Worm (Caenorhabditis elegans) whole organism, late embryonic: ENCODE measurements around the gene picd-1.

ENCODE experiments used
- F13H6.1 ChIP-seq: sonication (generic microtip); optimal IDR thresholded peaks from 2 replicates; lab custom pipeline; 2016; ENCODE audit warnings: missing genetic modification characterization, missing compliant biosample characterization
- K09A11.1 ChIP-seq: sonication (generic microtip); optimal IDR thresholded peaks from 2 replicates; lab custom pipeline; 2017; ENCODE audit warnings: antibody characterized with exemption, mild to moderate bottlenecking, missing genetic modification characterization, missing compliant biosample characterization; ENCODE audit not compliant: insufficient read depth
- T23F11.4 ChIP-seq: fragments of 200-800 bp; sonication (Bioruptor generic); optimal IDR thresholded peaks from 2 replicates; lab custom pipeline; 2018; ENCODE audit warnings: mild to moderate bottlenecking, missing genetic modification characterization, missing compliant biosample characterization
- Y22D7AL.16 ChIP-seq: sonication (generic microtip); optimal IDR thresholded peaks from 2 replicates; lab custom pipeline; 2016; ENCODE audit warnings: missing genetic modification characterization, missing compliant biosample characterization
- ahr-1 ChIP-seq: sonication (generic microtip); optimal IDR thresholded peaks from 2 replicates; lab custom pipeline; 2016; ENCODE audit warnings: missing genetic modification characterization, missing compliant biosample characterization
- ceh-14 ChIP-seq: sonication (generic microtip); optimal IDR thresholded peaks from 2 replicates; lab custom pipeline; 2016; ENCODE audit warnings: missing genotype, missing genetic modification characterization, missing compliant biosample characterization
- ceh-31 ChIP-seq: sonication (generic microtip); optimal IDR thresholded peaks from 2 replicates; lab custom pipeline; 2016; ENCODE audit warnings: missing genetic modification characterization, missing compliant biosample characterization
- ceh-45 ChIP-seq: fragments of 200-800 bp; sonication (Bioruptor generic); IDR thresholded peaks from 2 replicates; pipeline ENCODE4 v1.3.6; 2022; ENCODE audit warnings: missing genetic modification reagents, missing genetic modification characterization, missing compliant biosample characterization
- ceh-9 ChIP-seq: sonication (generic microtip); optimal IDR thresholded peaks from 2 replicates; lab custom pipeline; 2016; ENCODE audit warnings: mild to moderate bottlenecking, missing genetic modification characterization, inconsistent platforms, missing compliant biosample characterization
- che-1 ChIP-seq: sonication (generic microtip); optimal IDR thresholded peaks from 2 replicates; lab custom pipeline; 2016; ENCODE audit warnings: mild to moderate bottlenecking, missing genetic modification characterization, missing compliant biosample characterization
- dmd-4 ChIP-seq: sonication (generic microtip); optimal IDR thresholded peaks from 2 replicates; lab custom pipeline; 2016; ENCODE audit warnings: borderline replicate concordance, missing genetic modification characterization, missing compliant biosample characterization
- elt-2 ChIP-seq: sonication (generic microtip); optimal IDR thresholded peaks from 2 replicates; lab custom pipeline; 2016; ENCODE audit warnings: missing genetic modification reagents, missing genetic modification characterization, missing compliant biosample characterization
- eyg-1 ChIP-seq: sonication (generic microtip); optimal IDR thresholded peaks from 2 replicates; lab custom pipeline; 2016; ENCODE audit warnings: missing genotype, missing genetic modification characterization, missing compliant biosample characterization
- fax-1 ChIP-seq: sonication (generic microtip); optimal IDR thresholded peaks from 2 replicates; lab custom pipeline; 2016; ENCODE audit warnings: missing genotype, missing genetic modification characterization, missing compliant biosample characterization
- fkh-10 ChIP-seq: fragments of 150-350 bp; optimal IDR thresholded peaks from 2 replicates; lab custom pipeline; 2014; ENCODE audit warnings: missing biosample characterization, missing genetic modification reagents, missing genetic modification characterization
- fkh-6 ChIP-seq: sonication (generic microtip); optimal IDR thresholded peaks from 2 replicates; lab custom pipeline; 2016; ENCODE audit warnings: missing genetic modification characterization, missing compliant biosample characterization
- gmeb-2 ChIP-seq: sonication (generic microtip); optimal IDR thresholded peaks from 2 replicates; lab custom pipeline; 2016; ENCODE audit warnings: missing genetic modification characterization, inconsistent platforms, missing compliant biosample characterization
- hlh-13 ChIP-seq: fragments of 200-800 bp; sonication (Bioruptor generic); optimal IDR thresholded peaks from 2 replicates; lab custom pipeline; 2018; ENCODE audit warnings: mild to moderate bottlenecking, missing genetic modification characterization, missing compliant biosample characterization
- hlh-15 ChIP-seq: sonication (generic microtip); optimal IDR thresholded peaks from 2 replicates; lab custom pipeline; 2016; ENCODE audit warnings: missing genetic modification characterization, missing compliant biosample characterization
- lim-6 ChIP-seq: sonication (generic microtip); optimal IDR thresholded peaks from 2 replicates; lab custom pipeline; 2016; ENCODE audit warnings: missing genetic modification characterization, missing compliant biosample characterization
- lin-11 ChIP-seq: fragments of 200-800 bp; sonication (Bioruptor generic); optimal IDR thresholded peaks from 2 replicates; lab custom pipeline; 2018; ENCODE audit warnings: mild to moderate bottlenecking, missing genetic modification characterization, missing compliant biosample characterization
- nfya-1 ChIP-seq: sonication (generic microtip); optimal IDR thresholded peaks from 2 replicates; lab custom pipeline; 2017; ENCODE audit warnings: missing genetic modification characterization, mild to moderate bottlenecking, missing compliant biosample characterization, antibody characterized with exemption, moderate library complexity
- nhr-11 ChIP-seq: fragments of 150-350 bp; optimal IDR thresholded peaks from 2 replicates; lab custom pipeline; 2014; ENCODE audit warnings: missing biosample characterization, missing genetic modification characterization
- nhr-232 ChIP-seq: sonication (generic microtip); optimal IDR thresholded peaks from 2 replicates; lab custom pipeline; 2016; ENCODE audit warnings: missing genetic modification characterization, missing compliant biosample characterization
- npax-4 ChIP-seq: sonication (generic microtip); optimal IDR thresholded peaks from 2 replicates; lab custom pipeline; 2016; ENCODE audit warnings: missing genetic modification characterization, missing compliant biosample characterization
- odd-2 ChIP-seq: sonication (generic microtip); optimal IDR thresholded peaks from 2 replicates; lab custom pipeline; 2017; ENCODE audit warnings: antibody characterized with exemption, mild to moderate bottlenecking, missing genetic modification characterization, missing compliant biosample characterization
- pag-3 ChIP-seq: sonication (generic microtip); optimal IDR thresholded peaks from 2 replicates; lab custom pipeline; 2016; ENCODE audit warnings: missing compliant biosample characterization, missing genetic modification characterization, borderline replicate concordance
- pha-2 ChIP-seq: sonication (generic microtip); optimal IDR thresholded peaks from 2 replicates; lab custom pipeline; 2017; ENCODE audit warnings: mild to moderate bottlenecking, missing genetic modification characterization, missing compliant biosample characterization
- sox-2 ChIP-seq: fragments of 200-800 bp; sonication (Bioruptor generic); IDR thresholded peaks from 2 replicates; pipeline ENCODE4 v1.3.6; 2022; ENCODE audit warnings: missing genetic modification reagents, missing genetic modification characterization, missing compliant biosample characterization
- sox-4 ChIP-seq: sonication (generic microtip); optimal IDR thresholded peaks from 2 replicates; lab custom pipeline; 2017; ENCODE audit warnings: mild to moderate bottlenecking, missing genetic modification characterization, inconsistent platforms, missing compliant biosample characterization
- tbx-2 ChIP-seq: sonication (generic microtip); optimal IDR thresholded peaks from 2 replicates; lab custom pipeline; 2016; ENCODE audit warnings: missing genetic modification characterization, missing compliant biosample characterization
- unc-3 ChIP-seq, 2 experiments: fragments of 200-800 bp in 1 of 2; sonication (Bioruptor generic) in 1 of 2; sonication (generic microtip) in 1 of 2; conservative IDR thresholded peaks in 1 of 2; optimal IDR thresholded peaks in 1 of 2; 2 replicates each; pipeline versions ENCODE4 v1.3.6 to Lab custom; 2016 to 2022; ENCODE audit warnings: missing compliant biosample characterization in 2 of 2, missing genetic modification characterization in 2 of 2, missing genetic modification reagents in 1 of 2
- unc-42 ChIP-seq: sonication (generic microtip); optimal IDR thresholded peaks from 2 replicates; lab custom pipeline; 2016; ENCODE audit warnings: missing genotype, missing genetic modification characterization, missing compliant biosample characterization
- unc-55 ChIP-seq: sonication (generic microtip); optimal IDR thresholded peaks from 2 replicates; lab custom pipeline; 2017; ENCODE audit warnings: missing biosample characterization, missing genetic modification reagents, missing genetic modification characterization
- unc-86 ChIP-seq: sonication (generic microtip); optimal IDR thresholded peaks from 2 replicates; lab custom pipeline; 2016; ENCODE audit warnings: missing genetic modification characterization, missing compliant biosample characterization

picd-1 gene

DNA sequence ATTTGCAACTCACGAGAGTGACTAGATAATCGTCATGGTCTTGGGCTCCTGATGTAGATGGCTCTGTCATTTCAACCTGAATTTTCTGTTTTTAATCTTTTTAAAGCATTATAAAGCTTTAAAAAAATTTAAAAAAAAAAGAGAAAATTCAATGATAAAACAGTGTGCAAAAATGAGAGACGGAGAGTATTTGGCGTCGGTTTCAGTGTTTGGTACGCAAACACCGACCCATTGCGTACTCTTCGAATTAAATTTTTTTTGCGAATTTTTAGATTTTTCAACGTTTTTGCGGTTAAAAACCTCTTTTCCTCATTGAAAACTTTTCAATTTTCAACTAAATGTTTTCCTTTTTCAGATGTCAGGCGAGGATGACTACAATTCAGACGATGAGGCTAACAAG, 23.3 kb downstream of the picd-1 start, which contains the start of the genes W03F9.2 and sftb-2:
Gene W03F9.2, minus strand, starts transcription at position 153 of the 400 bp plus-strand sequence.
Gene sftb-2, plus strand, starts transcription at position 356 of the 400 bp plus-strand sequence.
- TF ChIP-seq nfya-1 (tag; lab: Kevin White, UChicago) = peak; percentile 17
- peak; percentile 82 for TF ChIP-seq unc-42 (tag; lab: Kevin White, UChicago)
- no peak for TF ChIP-seq K09A11.1 (tag; lab: Kevin White, UChicago)
- peak; percentile 12 for TF ChIP-seq tbx-2 (tag; lab: Kevin White, UChicago)
- TF ChIP-seq, all 69 proteins: peak for 3

ce11 chrV:130186-130585, 25.6 kb downstream of the picd-1 start:
- TF ChIP-seq sox-4 (no peak), nfya-1 (tag; lab: Kevin White, UChicago) (no peak), unc-55 (no peak), ceh-45 (GFP tag; lab: Robert Waterston, UW) (no peak), ceh-9 (tag; lab: Kevin White, UChicago) (no peak), fax-1 (tag; lab: Kevin White, UChicago) (no peak), pag-3 (tag; lab: Kevin White, UChicago) (no peak), ceh-14 (no peak), gmeb-2 (tag; lab: Kevin White, UChicago) (no peak), fkh-10 (no peak), unc-86 (tag; lab: Kevin White, UChicago) (no peak)

ce11 chrV:137667-138066, 33.0 kb downstream of the picd-1 start:
- TF ChIP-seq K09A11.1 (tag; lab: Kevin White, UChicago) (no peak), lim-6 (tag; lab: Kevin White, UChicago) (no peak), odd-2 (no peak), lin-11 (tag; lab: Kevin White, UChicago) (no peak), eyg-1 (tag; lab: Kevin White, UChicago) (no peak), pha-2 (tag; lab: Kevin White, UChicago) (no peak), elt-2 (tag; lab: Kevin White, UChicago) (no peak), ceh-9 (tag; lab: Kevin White, UChicago) (no peak), unc-3 (GFP tag; conservative IDR thresholded peaks at IDR 0.05; lab: Robert Waterston, UW) (no peak), unc-3 (tag; optimal IDR thresholded peaks at IDR 0.05; lab: Kevin White, UChicago) (no peak), hlh-13 (GFP tag; lab: Kevin White, UChicago) (no peak), Y22D7AL.16 (tag; lab: Kevin White, UChicago) (no peak), che-1 (tag; lab: Kevin White, UChicago) (no peak)

ce11 chrV:138592-138991, 34.0 kb downstream of the picd-1 start, which contains the start of gene W03F9.9:
TSS of gene W03F9.9 (plus strand) at chrV:138892.
- TF ChIP-seq T23F11.4 (no peak), ceh-31 (no peak), nhr-232 (tag; lab: Kevin White, UChicago) (no peak), fkh-6 (tag; lab: Kevin White, UChicago) (no peak), unc-55 (no peak), hlh-15 (tag; lab: Kevin White, UChicago) (no peak), npax-4 (no peak), che-1 (tag; lab: Kevin White, UChicago) (no peak), nhr-11 (tag; lab: Kevin White, UChicago) (no peak), dmd-4 (no peak), ahr-1 (no peak), F13H6.1 (tag; lab: Kevin White, UChicago) (no peak), sox-2 (no peak), sox-4 (no peak)
